Worm (Caenorhabditis elegans): Measurements from ENCODE around the gene srg-3.

The srg-3 gene

DNA sequence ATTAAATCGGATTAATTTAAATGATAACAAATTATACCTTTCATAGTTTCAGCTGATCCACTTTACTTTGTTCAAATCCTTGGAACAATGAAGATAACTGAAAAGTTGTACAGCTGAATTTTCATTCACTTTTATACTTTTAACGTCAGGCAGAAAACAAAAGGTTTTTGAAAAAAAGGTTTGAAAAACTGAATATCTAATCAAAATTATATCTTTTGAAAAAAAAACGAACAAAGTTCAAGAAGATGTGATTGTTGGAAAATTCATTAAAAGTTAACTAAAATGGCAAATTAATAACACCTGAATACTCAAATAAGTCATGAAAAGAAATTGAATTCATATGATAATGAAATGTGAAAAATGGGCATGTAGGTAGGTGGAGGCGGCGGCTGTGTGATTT lies 33.5 kb downstream of the srg-3 start, which contains the start of gene T12A2.21:
Gene T12A2.21 (minus strand): TSS at position 101 of the 400 bp plus-strand sequence.
- TF ChIP-seq sea-2 (GFP tag; optimal IDR thresholded peaks at IDR 0.05) (no peak), ama-1 (optimal IDR thresholded peaks at IDR 0.05) (no peak), ceh-82 (tag; optimal IDR thresholded peaks at IDR 0.05) (no peak), eor-1 (tag; optimal IDR thresholded peaks at IDR 0.05) (no peak), nhr-12 (tag; optimal IDR thresholded peaks at IDR 0.05) (no peak), R02D3.7 (tag; optimal IDR thresholded peaks at IDR 0.05) (no peak), lin-15B (tag; optimal IDR thresholded peaks at IDR 0.05) (no peak), fkh-2 (tag; optimal IDR thresholded peaks at IDR 0.05) (no peak)

DNA sequence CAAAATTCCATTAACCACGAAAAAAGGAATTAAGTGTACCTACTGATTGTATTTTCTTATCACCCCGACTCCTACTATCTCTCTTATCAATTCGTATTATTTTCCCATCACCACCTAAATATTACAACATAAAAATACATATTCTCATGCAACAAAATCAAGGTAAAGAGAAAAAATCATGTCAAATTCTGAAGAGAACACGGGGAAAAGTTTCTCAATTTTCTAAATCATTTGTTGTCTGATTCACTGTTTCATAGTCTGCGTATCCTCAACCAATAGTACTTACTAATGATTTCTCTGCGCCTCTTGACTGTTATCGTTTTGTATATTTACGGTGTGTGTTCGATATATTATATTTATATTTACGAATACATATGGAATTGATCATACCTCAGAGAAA lies 38.3 kb downstream of the srg-3 start:
- TF ChIP-seq nhr-25 (tag; optimal IDR thresholded peaks at IDR 0.05) (peak; percentile 4), lsy-12 (tag; optimal IDR thresholded peaks at IDR 0.05) (no peak), pqm-1 (tag; optimal IDR thresholded peaks at IDR 0.05) (peak; percentile 94), jun-1 (tag; optimal IDR thresholded peaks at IDR 0.05) (peak; percentile 33), pha-4 (tag; optimal IDR thresholded peaks at IDR 0.05) (peak; percentile 87), daf-12 (tag; optimal IDR thresholded peaks at IDR 0.05) (no peak), unc-39 (tag; optimal IDR thresholded peaks at IDR 0.05) (no peak), elt-2 (tag; optimal IDR thresholded peaks at IDR 0.05) (peak; percentile 95), nfya-1 (tag; optimal IDR thresholded peaks at IDR 0.05; ENCODE audit: insufficient read depth) (peak; percentile 14)

DNA sequence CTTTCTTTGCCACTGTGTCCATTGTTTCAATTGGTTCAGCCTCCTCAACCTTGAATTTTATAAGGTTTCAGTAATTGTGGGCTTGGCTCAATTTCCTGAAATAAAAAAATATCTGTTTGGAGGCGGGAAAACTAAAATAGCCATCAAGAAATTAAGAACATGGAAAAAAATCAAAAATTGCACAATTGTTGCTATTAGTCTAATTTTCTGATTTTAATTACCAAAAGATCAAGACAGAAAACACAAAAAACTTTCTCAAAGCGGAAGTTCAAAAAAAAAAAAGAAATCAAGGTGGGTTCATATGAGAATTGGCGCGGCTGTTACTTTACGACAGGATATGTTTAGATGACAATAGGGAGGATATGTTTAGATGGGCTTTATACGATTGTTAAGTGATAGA lies 39.3 kb downstream of the srg-3 start, which contains the start of gene esyt-2:
Gene esyt-2 (minus strand): TSS at position 101 of the 400 bp plus-strand sequence.
- TF ChIP-seq nfya-1 (tag; optimal IDR thresholded peaks at IDR 0.05; ENCODE audit: insufficient read depth) (no peak), lin-15B (tag; optimal IDR thresholded peaks at IDR 0.05) (no peak), ztf-11 (tag; optimal IDR thresholded peaks at IDR 0.05) (no peak), ztf-4 (tag; optimal IDR thresholded peaks at IDR 0.05) (no peak), nhr-12 (tag; optimal IDR thresholded peaks at IDR 0.05) (no peak), nhr-77 (tag; optimal IDR thresholded peaks at IDR 0.05) (no peak), unc-62 (GFP tag; optimal IDR thresholded peaks at IDR 0.05) (no peak), fkh-10 (GFP tag; optimal IDR thresholded peaks at IDR 0.05) (no peak), nhr-76 (tag; optimal IDR thresholded peaks at IDR 0.05) (no peak), R02D3.7 (tag; optimal IDR thresholded peaks at IDR 0.05) (no peak), zag-1 (tag; optimal IDR thresholded peaks at IDR 0.05) (no peak), eor-1 (tag; optimal IDR thresholded peaks at IDR 0.05) (no peak), elt-2 (tag; optimal IDR thresholded peaks at IDR 0.05) (no peak), mdl-1 (tag; optimal IDR thresholded peaks at IDR 0.05) (no peak), nhr-11 (tag; optimal IDR thresholded peaks at IDR 0.05) (no peak), ceh-9 (tag; optimal IDR thresholded peaks at IDR 0.05) (no peak), aly-2 (tag; optimal IDR thresholded peaks at IDR 0.05) (no peak), daf-12 (tag; optimal IDR thresholded peaks at IDR 0.05) (no peak), egl-27 (tag; optimal IDR thresholded peaks at IDR 0.05) (no peak), ceh-82 (tag; optimal IDR thresholded peaks at IDR 0.05) (no peak)

DNA sequence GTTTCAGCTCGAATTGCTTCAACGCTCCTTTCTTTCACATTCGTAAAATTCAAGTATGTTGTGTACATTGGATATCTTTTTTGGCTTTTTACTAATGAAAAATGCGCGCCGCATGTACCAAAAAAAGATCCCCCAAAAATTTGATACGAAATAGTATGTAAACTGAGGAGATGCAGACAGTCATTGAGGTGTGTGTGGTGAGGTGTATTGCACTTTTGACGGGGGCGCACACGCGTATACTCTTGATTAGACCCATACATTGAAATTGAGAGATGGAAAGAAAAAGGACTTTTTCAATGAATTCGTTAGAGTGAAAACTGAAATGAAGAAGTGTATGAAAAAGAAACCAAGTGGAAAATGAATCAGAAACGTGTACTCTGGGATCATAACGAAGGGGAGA lies 48.8 kb downstream of the srg-3 start:
- TF ChIP-seq ztf-11 (tag; optimal IDR thresholded peaks at IDR 0.05) = no peak
- TF ChIP-seq nfya-1 (tag; optimal IDR thresholded peaks at IDR 0.05; ENCODE audit: insufficient read depth) = no peak
- no peak for TF ChIP-seq R02D3.7 (tag; optimal IDR thresholded peaks at IDR 0.05)
- no peak for TF ChIP-seq mdl-1 (tag; optimal IDR thresholded peaks at IDR 0.05)
- TF ChIP-seq ama-1 (optimal IDR thresholded peaks at IDR 0.05) = no peak
- no peak for TF ChIP-seq ceh-9 (tag; optimal IDR thresholded peaks at IDR 0.05)
- TF ChIP-seq fkh-2 (tag; optimal IDR thresholded peaks at IDR 0.05) = no peak
- no peak for TF ChIP-seq elt-1 (tag; optimal IDR thresholded peaks at IDR 0.05)
- TF ChIP-seq daf-12 (tag; optimal IDR thresholded peaks at IDR 0.05) = no peak
- no peak for TF ChIP-seq snpc-4 (tag; optimal IDR thresholded peaks at IDR 0.05)
- no peak for TF ChIP-seq egl-27 (tag; optimal IDR thresholded peaks at IDR 0.05)
- TF ChIP-seq lsy-12 (tag; optimal IDR thresholded peaks at IDR 0.05) = no peak
- TF ChIP-seq tbx-2 (tag; optimal IDR thresholded peaks at IDR 0.05) = no peak
- TF ChIP-seq egl-5 (tag; optimal IDR thresholded peaks at IDR 0.05) = no peak
- no peak for TF ChIP-seq eor-1 (tag; optimal IDR thresholded peaks at IDR 0.05)
